Fruit fly (Drosophila melanogaster): ENCODE data around the gene CG31251.
A peak's percentile ranks its signal among the peaks of the same experiment; 100 is the strongest.

The CG31251 gene

dm6 chr3R:17681611-17682243 is 3.0 kb downstream of the CG31251 start:
- TF ChIP-seq BtbVII (GFP tag; optimal IDR thresholded peaks at IDR 0.05) (no peak), pros (GFP tag; optimal IDR thresholded peaks at IDR 0.05) (peak; percentile 77), CG13296 (GFP tag; optimal IDR thresholded peaks at IDR 0.05) (no peak), lov (optimal IDR thresholded peaks at IDR 0.05) (peak; percentile 9), lov (GFP tag; IDR thresholded peaks at IDR 0.05) (no peak), Med (GFP tag) (peak; percentile 10), Trl (optimal IDR thresholded peaks at IDR 0.05) (peak; percentile 43 to 57), Trl (GFP tag; optimal IDR thresholded peaks at IDR 0.05) (no peak), ato (GFP tag; IDR thresholded peaks at IDR 0.05; ENCODE audit: partially characterized antibody) (no peak), CG5180 (GFP tag; optimal IDR thresholded peaks at IDR 0.05) (peak; percentile 4), Hr78 (GFP tag; optimal IDR thresholded peaks at IDR 0.05) (peak in 1 of 2 experiments; percentile 66), grn (GFP tag; optimal IDR thresholded peaks at IDR 0.05) (peak; percentile 36), CG15479 (GFP tag; optimal IDR thresholded peaks at IDR 0.05) (peak; percentile 36), Neu2 (GFP tag; optimal IDR thresholded peaks at IDR 0.05; ENCODE audit: borderline replicate concordance) (peak; percentile 84), gcm (GFP tag; optimal IDR thresholded peaks at IDR 0.05) (peak; percentile 42), CG1602 (GFP tag; optimal IDR thresholded peaks at IDR 0.05) (no peak), Oli (tag; optimal IDR thresholded peaks at IDR 0.05) (no peak), CG10147 (GFP tag; optimal IDR thresholded peaks at IDR 0.05) (no peak), Ssrp (tag; optimal IDR thresholded peaks at IDR 0.05) (peak; percentile 8)

dm6 chr3R:17680639-17681302 is 3.9 kb downstream of the CG31251 start:
- TF ChIP-seq usp (GFP tag; optimal IDR thresholded peaks at IDR 0.05) (no peak), CG33557 (GFP tag; optimal IDR thresholded peaks at IDR 0.05) (peak; percentile 17), CG3847 (GFP tag; IDR thresholded peaks at IDR 0.05) (0 out of 2 replicates have a peak, but pooled peaks have one; percentile 20), CG6654 (GFP tag; optimal IDR thresholded peaks at IDR 0.05) (no peak), row (GFP tag; IDR thresholded peaks at IDR 0.05) (peak; percentile 82), eve (GFP tag; optimal IDR thresholded peaks at IDR 0.05) (no peak), CG2120 (GFP tag; optimal IDR thresholded peaks at IDR 0.05) (peak; percentile 36), Blimp-1 (GFP tag; optimal IDR thresholded peaks at IDR 0.05) (peak; percentile 56), nerfin-1 (tag; optimal IDR thresholded peaks at IDR 0.05) (peak; percentile 38), CG6254 (GFP tag; optimal IDR thresholded peaks at IDR 0.05) (peak; percentile 48), jumu (GFP tag; optimal IDR thresholded peaks at IDR 0.05) (no peak), CG17385 (GFP tag; optimal IDR thresholded peaks at IDR 0.05) (peak; percentile 24), C15 (GFP tag; IDR thresholded peaks at IDR 0.05) (no peak), Aef1 (GFP tag; IDR thresholded peaks at IDR 0.05) (no peak), insv (GFP tag; optimal IDR thresholded peaks at IDR 0.05) (peak in 1 of 2 experiments; percentile 15), CG12236 (GFP tag; optimal IDR thresholded peaks at IDR 0.05) (no peak), CG14710 (tag; optimal IDR thresholded peaks at IDR 0.05) (peak; percentile 55), her (GFP tag; optimal IDR thresholded peaks at IDR 0.05) (no peak), cato (GFP tag; optimal IDR thresholded peaks at IDR 0.05; ENCODE audit: borderline replicate concordance) (peak; percentile 9), CTCF (GFP tag; optimal IDR thresholded peaks at IDR 0.05) (no peak), Vsx1 (GFP tag; optimal IDR thresholded peaks at IDR 0.05) (peak; percentile 83), lov (optimal IDR thresholded peaks at IDR 0.05) (no peak), lov (GFP tag; IDR thresholded peaks at IDR 0.05) (0 out of 3 replicates have a peak, but pooled peaks have one; percentile 53), ERR (GFP tag; optimal IDR thresholded peaks at IDR 0.05) (no peak), Hsf (GFP tag; optimal IDR thresholded peaks at IDR 0.05) (peak; percentile 22), CG9727 (GFP tag; optimal IDR thresholded peaks at IDR 0.05) (peak; percentile 64), CG10431 (GFP tag; optimal IDR thresholded peaks at IDR 0.05) (peak; percentile 27), dmrt11E (tag; optimal IDR thresholded peaks at IDR 0.05) (peak; percentile 44), org-1 (GFP tag; optimal IDR thresholded peaks at IDR 0.05) (peak; percentile 40), CG2116 (GFP tag; optimal IDR thresholded peaks at IDR 0.05) (peak; percentile 19), gsb-n (tag; optimal IDR thresholded peaks at IDR 0.05) (peak; percentile 30)
